Worm (Caenorhabditis elegans) whole organism, L4 larva: ENCODE measurements around the gene srg-21.
A peak's percentile ranks its signal among the peaks of the same experiment; 100 is the strongest.

Experiments used
- D1046.2 ChIP-seq: fragments of 200-800 bp; sonication (Bioruptor generic); IDR thresholded peaks from 2 replicates; pipeline ENCODE4 v1.3.6; 2022; ENCODE audit warnings: missing genetic modification characterization, missing compliant biosample characterization
- F26F4.8 ChIP-seq: fragments of 200-800 bp; sonication (Bioruptor generic); conservative IDR thresholded peaks from 2 replicates; pipeline ENCODE4 v1.3.6; 2022; ENCODE audit warnings: missing genetic modification characterization, missing compliant biosample characterization
- F44E2.7 ChIP-seq: fragments of 200-800 bp; sonication (Bioruptor generic); IDR thresholded peaks from 2 replicates; pipeline ENCODE4 v2.1.2; 2022; ENCODE audit warnings: missing genetic modification characterization, missing compliant biosample characterization
- R02D3.7 ChIP-seq: fragments of 150-350 bp; sonication (generic microtip); optimal IDR thresholded peaks from 3 replicates; lab custom pipeline; 2014; ENCODE audit warnings: missing biosample characterization, missing genetic modification characterization
- Y75B8A.6 ChIP-seq: fragments of 200-800 bp; sonication (Bioruptor generic); IDR thresholded peaks from 2 replicates; pipeline ENCODE4 v1.3.6; 2022; ENCODE audit warnings: missing genetic modification reagents, missing genetic modification characterization, missing compliant biosample characterization
- arid-1 ChIP-seq: fragments of 200-800 bp; sonication (Bioruptor generic); conservative IDR thresholded peaks from 2 replicates; pipeline ENCODE4 v1.3.6; 2022; ENCODE audit warnings: missing genetic modification reagents, missing genetic modification characterization, missing compliant biosample characterization
- attf-4 ChIP-seq: sonication (generic microtip); optimal IDR thresholded peaks from 3 replicates; lab custom pipeline; 2017; ENCODE audit warnings: missing biosample characterization, missing genetic modification characterization
- ceh-20 ChIP-seq: fragments of 200-800 bp; sonication (Bioruptor generic); IDR thresholded peaks from 2 replicates; pipeline ENCODE4 v1.3.6; 2022; ENCODE audit warnings: missing genetic modification reagents, missing genetic modification characterization, missing compliant biosample characterization
- ceh-28 ChIP-seq: fragments of 150-350 bp; optimal IDR thresholded peaks from 2 replicates; lab custom pipeline; 2014; ENCODE audit warnings: missing biosample characterization, missing genetic modification reagents, missing genetic modification characterization
- ceh-44 ChIP-seq: fragments of 200-800 bp; sonication (Bioruptor generic); IDR thresholded peaks from 2 replicates; pipeline ENCODE4 v1.3.6; 2022; ENCODE audit warnings: missing genetic modification reagents, missing genetic modification characterization, missing compliant biosample characterization
- ceh-82 ChIP-seq: sonication (generic microtip); optimal IDR thresholded peaks from 2 replicates; lab custom pipeline; 2017; ENCODE audit warnings: missing biosample characterization, missing genetic modification characterization
- ctbp-1 ChIP-seq: fragments of 200-800 bp; sonication (Bioruptor generic); IDR thresholded peaks from 2 replicates; pipeline ENCODE4 v1.3.6; 2022; ENCODE audit warnings: missing genetic modification reagents, missing genetic modification characterization, missing compliant biosample characterization
- daf-16 ChIP-seq, 3 experiments: sonication (generic microtip); optimal IDR thresholded peaks; 2 replicates each; lab custom pipeline; 2016 to 2017; ENCODE audit warnings: missing genetic modification characterization in 3 of 3, missing genetic modification reagents in 3 of 3, mild to moderate bottlenecking in 2 of 3, missing compliant biosample characterization in 2 of 3, missing biosample characterization in 1 of 3, moderate library complexity in 1 of 3
- daf-8 ChIP-seq: fragments of 200-800 bp; sonication (Bioruptor generic); IDR thresholded peaks from 2 replicates; pipeline ENCODE4 v1.3.6; 2022; ENCODE audit warnings: missing genetic modification characterization, missing compliant biosample characterization
- dve-1 ChIP-seq: sonication (generic microtip); optimal IDR thresholded peaks from 2 replicates; lab custom pipeline; 2017; ENCODE audit warnings: antibody characterized with exemption, mild to moderate bottlenecking, missing genetic modification characterization, missing compliant biosample characterization; ENCODE audit not compliant: insufficient read depth
- egl-43 ChIP-seq: fragments of 200-800 bp; sonication (Bioruptor generic); IDR thresholded peaks from 2 replicates; pipeline ENCODE4 v1.3.6; 2022; ENCODE audit warnings: missing genetic modification reagents, missing genetic modification characterization, missing compliant biosample characterization
- fos-1 ChIP-seq: fragments of 150-350 bp; optimal IDR thresholded peaks from 2 replicates; lab custom pipeline; 2014; ENCODE audit warnings: missing biosample characterization, missing genetic modification characterization
- gei-8 ChIP-seq: fragments of 200-800 bp; sonication (Bioruptor generic); optimal IDR thresholded peaks from 2 replicates; lab custom pipeline; 2018; ENCODE audit warnings: mild to moderate bottlenecking, missing genetic modification characterization, missing compliant biosample characterization
- hif-1 ChIP-seq, 2 experiments: sonication (generic microtip); optimal IDR thresholded peaks; 2 replicates each; lab custom pipeline; 2016 to 2017; ENCODE audit warnings: missing compliant biosample characterization in 2 of 2, missing genetic modification characterization in 2 of 2, missing genetic modification reagents in 2 of 2, missing genotype in 2 of 2, mild to moderate bottlenecking in 1 of 2
- hlh-11 ChIP-seq: fragments of 200-800 bp; sonication (Bioruptor generic); optimal IDR thresholded peaks from 2 replicates; lab custom pipeline; 2018; ENCODE audit warnings: mild to moderate bottlenecking, missing genetic modification characterization, missing compliant biosample characterization
- hlh-30 ChIP-seq: sonication (generic microtip); optimal IDR thresholded peaks from 2 replicates; lab custom pipeline; 2017; ENCODE audit warnings: antibody characterized with exemption, mild to moderate bottlenecking, missing genetic modification characterization, missing compliant biosample characterization; ENCODE audit not compliant: insufficient read depth
- hmg-1.1 ChIP-seq: fragments of 200-800 bp; sonication (Bioruptor generic); IDR thresholded peaks from 2 replicates; pipeline ENCODE4 v1.3.6; 2022; ENCODE audit warnings: missing genetic modification reagents, missing genetic modification characterization, missing compliant biosample characterization
- jun-1 ChIP-seq: fragments of 150-350 bp; optimal IDR thresholded peaks from 2 replicates; lab custom pipeline; 2014; ENCODE audit warnings: missing biosample characterization, missing genetic modification reagents, missing genetic modification characterization
- lin-13 ChIP-seq: fragments of 150-350 bp; optimal IDR thresholded peaks from 2 replicates; lab custom pipeline; 2014; ENCODE audit warnings: missing biosample characterization, missing genetic modification reagents, missing genetic modification characterization
- lin-15B ChIP-seq: fragments of 150-350 bp; sonication (generic microtip); optimal IDR thresholded peaks from 3 replicates; lab custom pipeline; 2014; ENCODE audit warnings: missing biosample characterization, missing genetic modification characterization
- lin-29 ChIP-seq: fragments of 200-800 bp; sonication (Bioruptor generic); IDR thresholded peaks from 2 replicates; pipeline ENCODE4 v1.3.6; 2022; ENCODE audit warnings: missing genetic modification reagents, missing genetic modification characterization, missing compliant biosample characterization
- lin-38 ChIP-seq: fragments of 200-800 bp; sonication (Bioruptor generic); IDR thresholded peaks from 2 replicates; pipeline ENCODE4 v1.3.6; 2022; ENCODE audit warnings: missing genetic modification reagents, missing genetic modification characterization, missing compliant biosample characterization
- lir-3 ChIP-seq: sonication (generic microtip); optimal IDR thresholded peaks from 2 replicates; lab custom pipeline; 2016; ENCODE audit warnings: mild to moderate bottlenecking, missing genetic modification characterization, missing compliant biosample characterization
- lsy-2 ChIP-seq, 2 experiments: fragments of 150-350 bp in 1 of 2; sonication (generic microtip) in 1 of 2; optimal IDR thresholded peaks; 2 replicates each; lab custom pipeline; 2014 to 2017; ENCODE audit warnings: missing biosample characterization in 2 of 2, missing genetic modification characterization in 2 of 2
- mes-2 ChIP-seq: sonication (generic microtip); optimal IDR thresholded peaks from 2 replicates; lab custom pipeline; 2016; ENCODE audit warnings: missing genotype, mild to moderate bottlenecking, missing genetic modification characterization, missing compliant biosample characterization; ENCODE audit not compliant: poor library complexity, severe bottlenecking
- mxl-2 ChIP-seq: fragments of 200-800 bp; sonication (Bioruptor generic); conservative IDR thresholded peaks from 2 replicates; pipeline ENCODE4 v1.3.6; 2022; ENCODE audit warnings: missing genetic modification reagents, missing genetic modification characterization, missing compliant biosample characterization
- mxl-3 ChIP-seq: fragments of 200-800 bp; sonication (Bioruptor generic); optimal IDR thresholded peaks from 2 replicates; lab custom pipeline; 2018; ENCODE audit warnings: mild to moderate bottlenecking, missing genetic modification characterization, missing compliant biosample characterization
- nhr-10 ChIP-seq: fragments of 150-350 bp; optimal IDR thresholded peaks from 2 replicates; lab custom pipeline; 2014; ENCODE audit warnings: missing biosample characterization, missing genetic modification characterization
- nhr-111 ChIP-seq: fragments of 200-800 bp; sonication (Bioruptor generic); optimal IDR thresholded peaks from 2 replicates; lab custom pipeline; 2018; ENCODE audit warnings: mild to moderate bottlenecking, missing genetic modification characterization, missing compliant biosample characterization
- nhr-237 ChIP-seq: sonication (generic microtip); optimal IDR thresholded peaks from 2 replicates; lab custom pipeline; 2017; ENCODE audit warnings: missing biosample characterization, missing genetic modification characterization
- nhr-28 ChIP-seq: fragments of 150-350 bp; optimal IDR thresholded peaks from 2 replicates; lab custom pipeline; 2014; ENCODE audit warnings: missing biosample characterization, missing genetic modification characterization
- pha-4 ChIP-seq, 2 experiments: fragments of 150-350 bp in 1 of 2; fragments of 200-800 bp in 1 of 2; sonication (Bioruptor generic) in 1 of 2; IDR thresholded peaks in 1 of 2; optimal IDR thresholded peaks in 1 of 2; 2 replicates each; pipeline versions ENCODE4 v1.3.6 to Lab custom; 2014 to 2022; ENCODE audit warnings: missing genetic modification characterization in 2 of 2, missing genetic modification reagents in 2 of 2, missing biosample characterization in 1 of 2, missing compliant biosample characterization in 1 of 2
- rbr-2 ChIP-seq: sonication (generic microtip); optimal IDR thresholded peaks from 2 replicates; lab custom pipeline; 2016; ENCODE audit warnings: missing genotype, missing genetic modification characterization, missing compliant biosample characterization
- saeg-2 ChIP-seq: fragments of 200-800 bp; sonication (Bioruptor generic); IDR thresholded peaks from 2 replicates; pipeline ENCODE4 v1.3.6; 2022; ENCODE audit warnings: missing genetic modification reagents, missing genetic modification characterization, missing compliant biosample characterization
- set-16 ChIP-seq: fragments of 200-800 bp; sonication (Bioruptor generic); IDR thresholded peaks from 2 replicates; pipeline ENCODE4 v1.3.6; 2022; ENCODE audit warnings: missing genetic modification reagents, missing genetic modification characterization, missing compliant biosample characterization
- snpc-1.2 ChIP-seq: fragments of 200-800 bp; sonication (Bioruptor generic); IDR thresholded peaks from 2 replicates; pipeline ENCODE4 v1.3.6; 2022; ENCODE audit warnings: missing genetic modification reagents, missing genetic modification characterization, missing compliant biosample characterization
- snpc-4 ChIP-seq: fragments of 150-350 bp; optimal IDR thresholded peaks from 2 replicates; lab custom pipeline; 2014; ENCODE audit warnings: missing biosample characterization, missing genetic modification characterization
- spr-1 ChIP-seq: sonication (generic microtip); optimal IDR thresholded peaks from 2 replicates; lab custom pipeline; 2016; ENCODE audit warnings: mild to moderate bottlenecking, missing genetic modification characterization, missing compliant biosample characterization
- unc-62 ChIP-seq, 3 experiments: fragments of 150-350 bp in 1 of 3; sonication (generic microtip); optimal IDR thresholded peaks in 2 of 3; peaks in 1 of 3; 1 replicate in 1 of 3; 2 replicates in 2 of 3; lab custom pipeline; 2014 to 2017; ENCODE audit warnings: missing biosample characterization in 3 of 3, missing genetic modification characterization in 3 of 3, missing genetic modification reagents in 3 of 3, missing genotype in 1 of 3
- zfp-3 ChIP-seq: fragments of 200-800 bp; sonication (Bioruptor generic); conservative IDR thresholded peaks from 2 replicates; pipeline ENCODE4 v1.3.6; 2022; ENCODE audit warnings: missing genetic modification reagents, missing genetic modification characterization, missing compliant biosample characterization
- zip-11 ChIP-seq: fragments of 200-800 bp; sonication (Bioruptor generic); IDR thresholded peaks from 2 replicates; pipeline ENCODE4 v1.3.6; 2022; ENCODE audit warnings: missing genetic modification characterization, missing compliant biosample characterization

Gene srg-21

DNA sequence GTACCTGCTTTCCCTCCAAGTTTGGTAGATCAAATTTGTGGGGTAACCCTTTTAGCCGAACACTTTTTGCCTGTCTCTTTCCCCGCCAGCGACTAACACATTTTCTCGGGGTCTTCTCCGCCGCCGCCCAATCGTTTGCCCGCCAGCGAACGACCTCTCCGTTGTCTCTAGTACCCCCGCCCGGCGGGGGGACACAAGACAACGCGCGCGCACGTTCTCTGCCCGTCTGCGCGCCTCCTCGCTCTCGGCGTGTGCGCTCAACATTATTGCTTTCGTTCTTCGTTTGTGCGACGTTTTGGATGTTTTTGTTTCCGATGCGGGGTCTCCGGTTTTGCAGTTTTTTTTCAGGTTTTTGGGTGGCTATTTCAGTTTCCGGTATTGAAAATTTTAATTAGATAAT lies 35.6 kb downstream of the srg-21 start (continued):
- no peak for TF ChIP-seq ctbp-1 (GFP tag; lab: Robert Waterston, UW)
- no peak for TF ChIP-seq lir-3 (tag; lab: Kevin White, UChicago)
- TF ChIP-seq lin-15B (tag; lab: Kevin White, UChicago): no peak
- no peak for TF ChIP-seq saeg-2 (GFP tag; lab: Robert Waterston, UW)
- no peak for TF ChIP-seq nhr-237 (tag; lab: Kevin White, UChicago)
- TF ChIP-seq daf-8 (GFP tag; lab: Robert Waterston, UW): no peak
- peak; percentile 50; the same call in 1 of the 2 replicates for TF ChIP-seq egl-43 (GFP tag; lab: Robert Waterston, UW)
- no peak for TF ChIP-seq snpc-4
- TF ChIP-seq F44E2.7: no peak
- TF ChIP-seq nhr-111 (GFP tag; lab: Kevin White, UChicago): no peak
- TF ChIP-seq Y75B8A.6 (GFP tag; lab: Robert Waterston, UW): no peak
- no peak for TF ChIP-seq D1046.2 (GFP tag; lab: Robert Waterston, UW)
- TF ChIP-seq rbr-2 (tag; lab: Kevin White, UChicago): peak; percentile 49
- TF ChIP-seq ceh-82 (tag; lab: Kevin White, UChicago): no peak
- peak; percentile 14 for TF ChIP-seq spr-1 (tag; lab: Kevin White, UChicago)
- no peak for TF ChIP-seq unc-62 (GFP tag; optimal IDR thresholded peaks at IDR 0.05 in 1 of 2; lab: Kevin White, UChicago)
- no peak for TF ChIP-seq unc-62 (tag; optimal IDR thresholded peaks at IDR 0.05; lab: Kevin White, UChicago)
- no peak for TF ChIP-seq dve-1 (tag; lab: Kevin White, UChicago)
- TF ChIP-seq lin-29: no peak

DNA sequence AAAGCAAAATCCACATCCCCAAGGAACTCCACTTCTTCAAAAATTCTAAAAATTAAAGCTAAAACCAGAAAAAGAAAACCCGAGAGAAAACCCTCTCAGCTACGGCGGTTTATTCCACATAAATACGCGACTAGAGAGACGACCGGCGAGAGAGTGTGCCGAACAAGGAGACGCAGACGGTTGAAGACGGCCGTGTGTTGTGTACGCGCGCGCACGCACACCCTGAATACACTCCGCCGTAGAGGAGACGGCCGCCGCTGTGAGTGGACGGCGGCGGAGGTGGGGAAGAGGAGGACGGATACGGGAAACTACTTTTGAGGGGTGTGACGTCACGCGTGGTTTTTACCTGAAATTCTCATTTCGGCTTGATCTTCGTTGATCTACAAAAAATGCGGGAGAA lies 36.5 kb downstream of the srg-21 start:
- no peak for TF ChIP-seq R02D3.7 (tag; lab: Kevin White, UChicago)
- TF ChIP-seq nhr-111 (GFP tag; lab: Kevin White, UChicago): no peak
- TF ChIP-seq nhr-28 (tag; lab: Kevin White, UChicago): peak; percentile 40
- TF ChIP-seq ceh-28 (tag; lab: Kevin White, UChicago): no peak
- no peak for TF ChIP-seq Y75B8A.6 (GFP tag; lab: Robert Waterston, UW)
- TF ChIP-seq set-16: peak; percentile 85
- peak; percentile 33 for TF ChIP-seq hlh-11 (tag; lab: Kevin White, UChicago)
- peak; percentile 30 for TF ChIP-seq mes-2 (tag; lab: Kevin White, UChicago)
- TF ChIP-seq daf-16 (GFP tag; optimal IDR thresholded peaks at IDR 0.05; lab: Kevin White, UChicago): no peak
- TF ChIP-seq daf-16 (tag; optimal IDR thresholded peaks at IDR 0.05; lab: Kevin White, UChicago): peak; percentile 29
- peak; percentile 68; the same call in 1 of the 2 replicates for TF ChIP-seq hmg-1.1
- peak; percentile 21 for TF ChIP-seq rbr-2 (tag; lab: Kevin White, UChicago)
- TF ChIP-seq lin-13 (GFP tag; lab: Kevin White, UChicago): no peak
- TF ChIP-seq hif-1 (tag; optimal IDR thresholded peaks at IDR 0.05; lab: Kevin White, UChicago): peak in 1 of 2 experiments; percentile 17
- TF ChIP-seq mxl-3: peak; percentile 17
- TF ChIP-seq pha-4 (GFP tag; IDR thresholded peaks at IDR 0.05; lab: Robert Waterston, UW): 0 out of 2 replicates have a peak, but pooled peaks have one; percentile 5
- no peak for TF ChIP-seq pha-4 (tag; optimal IDR thresholded peaks at IDR 0.05; lab: Kevin White, UChicago)
- no peak for TF ChIP-seq snpc-1.2 (GFP tag; lab: Robert Waterston, UW)

DNA sequence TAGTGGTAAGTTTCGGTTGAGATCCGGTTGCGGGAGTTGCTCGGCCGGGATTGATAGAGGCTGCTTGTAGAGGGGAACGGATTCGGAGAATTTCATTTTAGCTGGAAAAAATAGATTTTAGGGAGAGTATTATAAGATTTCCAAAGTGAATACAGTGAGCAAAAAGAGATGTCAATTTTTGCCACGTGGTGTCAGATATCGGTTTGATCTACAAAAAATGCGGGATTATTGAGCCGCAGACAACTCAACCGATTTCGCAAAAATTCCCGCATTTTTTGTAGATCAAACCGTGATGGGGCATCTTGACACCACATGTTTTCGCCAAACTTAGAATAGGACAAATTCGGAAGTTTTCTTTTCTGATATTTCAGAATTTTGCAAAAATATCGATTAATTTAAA lies 36.9 kb downstream of the srg-21 start, which contains the start of gene lido-13:
TSS of gene lido-13 (minus strand) at position 101 of the 400 bp plus-strand sequence.
- no peak for TF ChIP-seq lin-38 (GFP tag; lab: Robert Waterston, UW)
- no peak for TF ChIP-seq nhr-10
- no peak for TF ChIP-seq jun-1 (tag; lab: Kevin White, UChicago)
- no peak for TF ChIP-seq snpc-4
- no peak for TF ChIP-seq attf-4
- no peak for TF ChIP-seq fos-1 (tag; lab: Kevin White, UChicago)
- TF ChIP-seq gei-8 (GFP tag; lab: Kevin White, UChicago): no peak
- TF ChIP-seq zip-11 (GFP tag; lab: Robert Waterston, UW): no peak
- no peak for TF ChIP-seq zfp-3 (GFP tag; lab: Robert Waterston, UW)
- TF ChIP-seq ceh-44 (GFP tag; lab: Robert Waterston, UW): no peak
- no peak for TF ChIP-seq ceh-20 (GFP tag; lab: Robert Waterston, UW)
- no peak for TF ChIP-seq F26F4.8
- TF ChIP-seq arid-1 (GFP tag; lab: Robert Waterston, UW): no peak
- no peak for TF ChIP-seq hlh-30
- TF ChIP-seq lsy-2 (tag; optimal IDR thresholded peaks at IDR 0.05; lab: Kevin White, UChicago): no peak
- TF ChIP-seq mxl-2 (GFP tag; lab: Robert Waterston, UW): no peak
